Fruit fly (Drosophila melanogaster) whole organism, wandering third instar larva: ENCODE results near the gene ninaE.

Experiments
- CG9705 ChIP-seq: fragments of 200-800 bp; sonication (Bioruptor generic); optimal IDR thresholded peaks from 2 replicates; lab custom pipeline; 2018; ENCODE audit warnings: missing biosample characterization, mild to moderate bottlenecking, missing genetic modification characterization
- Dfd ChIP-seq: fragments of >200 bp; optimal IDR thresholded peaks from 2 replicates; lab custom pipeline; 2017; ENCODE audit warnings: missing biosample characterization, missing genetic modification characterization
- Hr83 ChIP-seq: fragments of 200-300 bp; sonication (Bioruptor generic); optimal IDR thresholded peaks from 2 replicates; lab custom pipeline; 2016; ENCODE audit warnings: missing biosample characterization, mild to moderate bottlenecking, missing genetic modification characterization, moderate library complexity; ENCODE audit not compliant: poor library complexity, severe bottlenecking
- Mio ChIP-seq: sonication (Bioruptor generic); optimal IDR thresholded peaks from 2 replicates; lab custom pipeline; 2016; ENCODE audit warnings: missing biosample characterization, missing genetic modification characterization
- brk ChIP-seq: fragments of 200-800 bp; sonication (Bioruptor generic); optimal IDR thresholded peaks from 2 replicates; lab custom pipeline; 2016; ENCODE audit warnings: missing biosample characterization, mild to moderate bottlenecking, missing genetic modification characterization
- fru ChIP-seq: fragments of 200-800 bp; sonication (Bioruptor generic); optimal IDR thresholded peaks from 3 replicates; lab custom pipeline; 2016; ENCODE audit warnings: missing biosample characterization, mild to moderate bottlenecking, missing genetic modification characterization
- psq ChIP-seq: fragments of 200-800 bp; sonication (Bioruptor generic); optimal IDR thresholded peaks from 3 replicates; lab custom pipeline; 2017; ENCODE audit warnings: missing biosample characterization, mild to moderate bottlenecking, missing genetic modification characterization, moderate library complexity
- sv ChIP-seq: fragments of 200-800 bp; sonication (Bioruptor generic); optimal IDR thresholded peaks from 3 replicates; lab custom pipeline; 2016; ENCODE audit warnings: missing biosample characterization, missing genetic modification characterization
- usp ChIP-seq: fragments of >200 bp; optimal IDR thresholded peaks from 2 replicates; lab custom pipeline; 2017; ENCODE audit warnings: missing biosample characterization, missing genetic modification characterization

DNA sequence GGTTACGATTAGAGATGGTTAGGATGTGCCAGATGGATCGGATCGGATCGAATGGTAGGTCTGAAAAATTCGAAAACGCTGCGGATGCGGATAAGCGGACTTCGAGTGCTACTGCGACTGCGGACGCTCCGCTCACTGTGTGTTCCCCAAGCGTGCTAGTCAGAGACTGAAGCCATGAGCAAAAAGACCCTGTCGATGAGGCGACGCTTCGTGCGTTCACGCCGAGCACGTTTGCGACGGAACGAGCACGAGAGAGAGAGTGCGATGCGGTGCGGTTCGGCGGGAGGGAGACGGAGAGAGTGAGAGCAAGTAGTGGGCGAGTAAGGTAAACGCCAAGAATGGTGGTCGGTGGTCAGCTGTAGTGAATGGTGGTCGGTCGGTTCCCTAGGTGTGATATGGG, 51.3 kb downstream of the ninaE start, which contains the start of gene bnl:
- TF ChIP-seq CG9705 (GFP tag; lab: Kevin White, UChicago) (no peak), brk (GFP tag; lab: Kevin White, UChicago) (no peak), psq (GFP tag; lab: Kevin White, UChicago) (peak; percentile 7), usp (GFP tag; lab: Kevin White, UChicago) (no peak), sv (GFP tag; lab: Kevin White, UChicago) (no peak), fru (peak; percentile 5), Hr83 (peak; percentile 79), Dfd (GFP tag; lab: Kevin White, UChicago) (no peak), Mio (GFP tag; lab: Kevin White, UChicago) (no peak)
